Fruit fly (Drosophila melanogaster) whole organism, embryonic: ENCODE data around the gene Sur.

Source experiments
- CG10366 ChIP-seq: fragments of 200-800 bp; sonication (Bioruptor generic); IDR thresholded peaks from 2 replicates; pipeline ENCODE4 v1.3.6; 2022; ENCODE audit warnings: missing biosample characterization, missing genetic modification characterization
- CG12104 ChIP-seq: fragments of 200-800 bp; sonication (Bioruptor generic); optimal IDR thresholded peaks from 3 replicates; lab custom pipeline; 2016; ENCODE audit warnings: missing biosample characterization, missing genetic modification characterization
- CG30403 ChIP-seq: fragments of 200-800 bp; sonication (Bioruptor generic); optimal IDR thresholded peaks from 3 replicates; lab custom pipeline; 2016; ENCODE audit warnings: missing biosample characterization, missing genetic modification characterization
- CG4707 ChIP-seq: fragments of 200-800 bp; sonication (Bioruptor generic); optimal IDR thresholded peaks from 2 replicates; lab custom pipeline; 2018; ENCODE audit warnings: missing biosample characterization, mild to moderate bottlenecking, missing genetic modification characterization, moderate library complexity
- CG7987 ChIP-seq: fragments of 200-800 bp; sonication (Bioruptor generic); optimal IDR thresholded peaks from 2 replicates; lab custom pipeline; 2018; ENCODE audit warnings: missing biosample characterization, mild to moderate bottlenecking, missing genetic modification characterization, moderate library complexity
- Dad ChIP-seq: fragments of 200-800 bp; sonication (Bioruptor generic); optimal IDR thresholded peaks from 3 replicates; lab custom pipeline; 2016; ENCODE audit warnings: missing biosample characterization, missing genetic modification characterization
- Lim3 ChIP-seq: fragments of 200-800 bp; sonication (Bioruptor generic); IDR thresholded peaks from 2 replicates; pipeline ENCODE4 v1.3.6; 2022; ENCODE audit warnings: missing biosample characterization, missing genetic modification characterization
- dmrt11E ChIP-seq: fragments of 200-800 bp; sonication (Bioruptor generic); optimal IDR thresholded peaks from 3 replicates; lab custom pipeline; 2018; ENCODE audit warnings: missing biosample characterization, mild to moderate bottlenecking, missing genetic modification characterization, moderate library complexity
- emc ChIP-seq: fragments of 200-800 bp; sonication (Bioruptor generic); optimal IDR thresholded peaks from 2 replicates; lab custom pipeline; 2016; ENCODE audit warnings: missing biosample characterization, missing genetic modification characterization
- esg ChIP-seq: fragments of 200-800 bp; sonication (Bioruptor generic); conservative IDR thresholded peaks from 2 replicates; pipeline ENCODE4 v1.3.6; 2022; ENCODE audit warnings: missing biosample characterization, missing genetic modification characterization
- nerfin-1 ChIP-seq: fragments of 200-800 bp; sonication (Bioruptor generic); optimal IDR thresholded peaks from 3 replicates; lab custom pipeline; 2019; ENCODE audit warnings: missing biosample characterization, mild to moderate bottlenecking, missing genetic modification characterization, moderate library complexity
- sisA ChIP-seq: fragments of 200-800 bp; sonication (Bioruptor generic); IDR thresholded peaks from 2 replicates; pipeline ENCODE4 v1.3.6; 2022; ENCODE audit warnings: missing biosample characterization, missing genetic modification characterization

DNA sequence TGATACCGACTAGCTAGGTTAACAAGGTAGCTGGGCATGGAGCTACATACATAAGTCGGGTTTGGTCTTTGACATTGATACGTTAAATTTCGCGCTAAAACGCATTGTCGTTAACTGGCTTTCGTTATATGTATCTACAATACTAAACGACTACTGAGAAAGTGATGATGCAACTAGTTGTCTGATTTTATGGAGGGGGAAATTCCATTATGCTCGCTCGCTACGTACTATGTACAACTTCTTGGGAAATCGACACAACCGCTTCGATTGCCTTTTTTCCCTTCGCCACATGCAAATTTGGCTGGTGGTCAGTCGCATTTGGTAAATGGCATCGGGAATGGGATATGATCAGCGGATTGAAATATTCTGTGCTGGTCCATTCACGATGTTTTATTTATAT lies 21.1 kb upstream of the Sur start:
- TF ChIP-seq emc (GFP tag; lab: Kevin White, UChicago) (no peak), CG10366 (GFP tag; lab: Robert Waterston, UW) (no peak), Dad (GFP tag; lab: Kevin White, UChicago) (no peak), CG4707 (GFP tag; lab: Kevin White, UChicago) (no peak), esg (GFP tag; lab: Robert Waterston, UW) (no peak), dmrt11E (tag; lab: Kevin White, UChicago) (no peak), CG30403 (no peak), sisA (GFP tag; lab: Robert Waterston, UW) (no peak), CG7987 (GFP tag; lab: Kevin White, UChicago) (no peak), nerfin-1 (tag; lab: Kevin White, UChicago) (peak; percentile 52), CG12104 (GFP tag; lab: Kevin White, UChicago) (no peak), Lim3 (GFP tag; lab: Robert Waterston, UW) (no peak)
